Fruit fly (Drosophila melanogaster) whole organism, embryonic: Measurements from ENCODE around the gene Desat1.

Experiments
- CG10431 ChIP-seq: fragments of 200-800 bp; sonication (Bioruptor generic); optimal IDR thresholded peaks from 3 replicates; lab custom pipeline; 2018; ENCODE audit warnings: missing biosample characterization, mild to moderate bottlenecking, missing genetic modification characterization
- CG10462 ChIP-seq: fragments of 200-800 bp; sonication (Bioruptor generic); optimal IDR thresholded peaks from 2 replicates; lab custom pipeline; 2016; ENCODE audit warnings: missing biosample characterization, missing genetic modification characterization
- CG10654 ChIP-seq: fragments of 200-800 bp; sonication (Bioruptor generic); optimal IDR thresholded peaks from 2 replicates; lab custom pipeline; 2016; ENCODE audit warnings: missing biosample characterization, missing genetic modification characterization
- CG10979 ChIP-seq: fragments of 200-800 bp; sonication (Bioruptor generic); optimal IDR thresholded peaks from 2 replicates; lab custom pipeline; 2018; ENCODE audit warnings: missing biosample characterization, mild to moderate bottlenecking, missing genetic modification characterization, moderate library complexity
- CG12104 ChIP-seq: fragments of 200-800 bp; sonication (Bioruptor generic); optimal IDR thresholded peaks from 3 replicates; lab custom pipeline; 2016; ENCODE audit warnings: missing biosample characterization, missing genetic modification characterization
- CG12155 ChIP-seq: fragments of 200-800 bp; sonication (Bioruptor generic); optimal IDR thresholded peaks from 3 replicates; lab custom pipeline; 2016; ENCODE audit warnings: missing biosample characterization, missing genetic modification characterization
- CG14710 ChIP-seq: fragments of 200-800 bp; sonication (Bioruptor generic); optimal IDR thresholded peaks from 3 replicates; lab custom pipeline; 2019; ENCODE audit warnings: missing biosample characterization, mild to moderate bottlenecking, missing genetic modification characterization, moderate library complexity
- CG15073 ChIP-seq: fragments of 200-800 bp; sonication (Bioruptor generic); optimal IDR thresholded peaks from 2 replicates; lab custom pipeline; 2016; ENCODE audit warnings: missing biosample characterization, missing genetic modification characterization
- CG1602 ChIP-seq: fragments of 200-800 bp; sonication (Bioruptor generic); optimal IDR thresholded peaks from 3 replicates; lab custom pipeline; 2016; ENCODE audit warnings: missing biosample characterization, missing genetic modification characterization
- CG17385 ChIP-seq: fragments of 200-800 bp; sonication (Bioruptor generic); optimal IDR thresholded peaks from 3 replicates; lab custom pipeline; 2018; ENCODE audit warnings: missing biosample characterization, mild to moderate bottlenecking, missing genetic modification characterization
- CG17612 ChIP-seq: fragments of 200-800 bp; sonication (Bioruptor generic); IDR thresholded peaks from 2 replicates; pipeline ENCODE4 v1.3.6; 2022; ENCODE audit warnings: missing biosample characterization, missing genetic modification characterization
- CG18011 ChIP-seq: fragments of 200-800 bp; sonication (Bioruptor generic); optimal IDR thresholded peaks from 2 replicates; lab custom pipeline; 2017; ENCODE audit warnings: missing biosample characterization, missing genetic modification characterization, mild to moderate bottlenecking, moderate library complexity, missing genotype
- CG18764 ChIP-seq: fragments of 200-800 bp; sonication (Bioruptor generic); optimal IDR thresholded peaks from 3 replicates; lab custom pipeline; 2016; ENCODE audit warnings: missing biosample characterization, missing genetic modification characterization
- CG2129 ChIP-seq: fragments of 200-800 bp; sonication (Bioruptor generic); IDR thresholded peaks from 2 replicates; pipeline ENCODE4 v1.3.6; 2022; ENCODE audit warnings: missing biosample characterization, missing genetic modification characterization; ENCODE audit not compliant: partially characterized antibody
- CG32772 ChIP-seq: fragments of 200-800 bp; sonication (Bioruptor generic); IDR thresholded peaks from 2 replicates; pipeline ENCODE4 v1.3.6; 2022; ENCODE audit warnings: missing biosample characterization, missing genetic modification characterization
- CG4730 ChIP-seq: fragments of 200-800 bp; sonication (Bioruptor generic); IDR thresholded peaks from 2 replicates; pipeline ENCODE4 v1.3.6; 2022; ENCODE audit warnings: missing biosample characterization, missing genetic modification characterization
- CG4854 ChIP-seq: fragments of 200-800 bp; sonication (Bioruptor generic); optimal IDR thresholded peaks from 2 replicates; lab custom pipeline; 2016; ENCODE audit warnings: missing biosample characterization, missing genetic modification characterization, inconsistent platforms
- CG6813 ChIP-seq: fragments of 200-800 bp; sonication (Bioruptor generic); optimal IDR thresholded peaks from 2 replicates; lab custom pipeline; 2017; ENCODE audit warnings: missing biosample characterization, missing genetic modification characterization, mild to moderate bottlenecking, moderate library complexity, missing genetic modification reagents
- CG7745 ChIP-seq: fragments of 200-800 bp; sonication (Bioruptor generic); optimal IDR thresholded peaks from 2 replicates; lab custom pipeline; 2018; ENCODE audit warnings: missing biosample characterization, mild to moderate bottlenecking, missing genetic modification characterization, moderate library complexity
- CG7839 ChIP-seq: fragments of 200-800 bp; sonication (Bioruptor generic); optimal IDR thresholded peaks from 3 replicates; lab custom pipeline; 2018; ENCODE audit warnings: missing biosample characterization, mild to moderate bottlenecking, missing genetic modification characterization, moderate library complexity
- CG7987 ChIP-seq: fragments of 200-800 bp; sonication (Bioruptor generic); optimal IDR thresholded peaks from 2 replicates; lab custom pipeline; 2018; ENCODE audit warnings: missing biosample characterization, mild to moderate bottlenecking, missing genetic modification characterization, moderate library complexity
- CG8359 ChIP-seq: fragments of 200-800 bp; sonication (Bioruptor generic); optimal IDR thresholded peaks from 2 replicates; lab custom pipeline; 2017; ENCODE audit warnings: missing biosample characterization, mild to moderate bottlenecking, missing genetic modification characterization, borderline replicate concordance
- Chrac-16 ChIP-seq: fragments of 200-800 bp; sonication (Bioruptor generic); optimal IDR thresholded peaks from 3 replicates; lab custom pipeline; 2016; ENCODE audit warnings: missing biosample characterization, missing genetic modification characterization
- CrebB ChIP-seq: fragments of 200-800 bp; sonication (Bioruptor generic); optimal IDR thresholded peaks from 3 replicates; lab custom pipeline; 2018; ENCODE audit warnings: missing biosample characterization, mild to moderate bottlenecking, missing genetic modification characterization
- Doc3 ChIP-seq: fragments of 200-800 bp; sonication (Bioruptor generic); IDR thresholded peaks from 3 replicates; pipeline ENCODE4 v1.3.6; 2022; ENCODE audit warnings: missing biosample characterization, missing genetic modification characterization; ENCODE audit not compliant: partially characterized antibody
- Drgx ChIP-seq: fragments of 200-800 bp; sonication (Bioruptor generic); IDR thresholded peaks from 2 replicates; pipeline ENCODE4 v1.3.6; 2022; ENCODE audit warnings: missing biosample characterization, missing genetic modification characterization
- E2f2 ChIP-seq: fragments of 200-800 bp; sonication (Bioruptor generic); IDR thresholded peaks from 2 replicates; pipeline ENCODE4 v1.3.6; 2022; ENCODE audit warnings: missing biosample characterization, missing genetic modification characterization
- Ets97D ChIP-seq: fragments of 200-800 bp; sonication (Bioruptor generic); optimal IDR thresholded peaks from 3 replicates; lab custom pipeline; 2016; ENCODE audit warnings: missing biosample characterization, missing genetic modification characterization
- Hr3 ChIP-seq: fragments of 200-800 bp; sonication (Bioruptor generic); optimal IDR thresholded peaks from 3 replicates; lab custom pipeline; 2016; ENCODE audit warnings: missing biosample characterization, missing genetic modification characterization
- Kr ChIP-seq: fragments of 200-800 bp; sonication (Bioruptor generic); optimal IDR thresholded peaks from 2 replicates; lab custom pipeline; 2017; ENCODE audit warnings: missing biosample characterization, mild to moderate bottlenecking, missing genetic modification characterization
- NC2β ChIP-seq: fragments of 200-800 bp; sonication (Bioruptor generic); optimal IDR thresholded peaks from 2 replicates; lab custom pipeline; 2016; ENCODE audit warnings: missing biosample characterization, missing genetic modification characterization
- Side ChIP-seq: fragments of 200-800 bp; sonication (Bioruptor generic); optimal IDR thresholded peaks from 2 replicates; lab custom pipeline; 2016; ENCODE audit warnings: missing biosample characterization, missing genetic modification characterization
- Sox102F ChIP-seq: fragments of 200-800 bp; sonication (Bioruptor generic); optimal IDR thresholded peaks from 2 replicates; lab custom pipeline; 2018; ENCODE audit warnings: missing biosample characterization, mild to moderate bottlenecking, missing genetic modification characterization, moderate library complexity
- Vsx1 ChIP-seq: fragments of 200-800 bp; sonication (Bioruptor generic); optimal IDR thresholded peaks from 2 replicates; lab custom pipeline; 2017; ENCODE audit warnings: missing biosample characterization, mild to moderate bottlenecking, missing genetic modification characterization, missing genetic modification reagents
- bsh ChIP-seq, 2 experiments: fragments of 200-800 bp; sonication (Bioruptor generic); optimal IDR thresholded peaks; 2 replicates each; lab custom pipeline; 2017 to 2018; ENCODE audit warnings: mild to moderate bottlenecking in 2 of 2, missing biosample characterization in 2 of 2, missing genetic modification characterization in 2 of 2, moderate library complexity in 1 of 2
- chif ChIP-seq, 2 experiments: fragments of 200-800 bp; sonication (Bioruptor generic); optimal IDR thresholded peaks; 3 replicates each; lab custom pipeline; 2016; ENCODE audit warnings: missing biosample characterization in 2 of 2, missing genetic modification characterization in 2 of 2
- chn ChIP-seq: fragments of 200-800 bp; sonication (Bioruptor generic); optimal IDR thresholded peaks from 2 replicates; lab custom pipeline; 2016; ENCODE audit warnings: missing biosample characterization, missing genetic modification characterization
- ci ChIP-seq: fragments of 200-800 bp; sonication (Bioruptor generic); IDR thresholded peaks from 3 replicates; pipeline ENCODE4 v1.3.6; 2022; ENCODE audit warnings: missing biosample characterization, missing genetic modification characterization
- gsb-n ChIP-seq: fragments of 200-800 bp; sonication (Bioruptor generic); optimal IDR thresholded peaks from 3 replicates; lab custom pipeline; 2018; ENCODE audit warnings: missing biosample characterization, mild to moderate bottlenecking, missing genetic modification characterization
- nerfin-1 ChIP-seq: fragments of 200-800 bp; sonication (Bioruptor generic); optimal IDR thresholded peaks from 3 replicates; lab custom pipeline; 2019; ENCODE audit warnings: missing biosample characterization, mild to moderate bottlenecking, missing genetic modification characterization, moderate library complexity
- nom ChIP-seq: fragments of 200-800 bp; sonication (Bioruptor generic); optimal IDR thresholded peaks from 2 replicates; lab custom pipeline; 2017; ENCODE audit warnings: missing biosample characterization, missing genetic modification characterization, mild to moderate bottlenecking, moderate library complexity, missing genetic modification reagents
- sens ChIP-seq: fragments of 200-800 bp; sonication (Bioruptor generic); peaks from one replicate; lab custom pipeline; 2016; ENCODE audit warnings: missing biosample characterization, missing genetic modification characterization
- sens-2 ChIP-seq: fragments of 200-800 bp; sonication (Bioruptor generic); IDR thresholded peaks from 2 replicates; pipeline ENCODE4 v1.3.6; 2022; ENCODE audit warnings: missing biosample characterization, missing genetic modification characterization
- sim ChIP-seq: fragments of 200-800 bp; sonication (Bioruptor generic); IDR thresholded peaks from 2 replicates; pipeline ENCODE4 v1.3.6; 2022; ENCODE audit warnings: missing biosample characterization, missing genetic modification characterization
- sima ChIP-seq: fragments of 200-800 bp; sonication (Bioruptor generic); optimal IDR thresholded peaks from 2 replicates; lab custom pipeline; 2016; ENCODE audit warnings: missing biosample characterization, missing genetic modification characterization
- slou ChIP-seq: fragments of 200-800 bp; sonication (Bioruptor generic); optimal IDR thresholded peaks from 3 replicates; lab custom pipeline; 2016; ENCODE audit warnings: missing biosample characterization, missing genetic modification characterization
- stwl ChIP-seq: fragments of 200-800 bp; sonication (Bioruptor generic); optimal IDR thresholded peaks from 3 replicates; lab custom pipeline; 2018; ENCODE audit warnings: missing biosample characterization, mild to moderate bottlenecking, missing genetic modification characterization, moderate library complexity
- sug ChIP-seq: fragments of 200-800 bp; optimal IDR thresholded peaks from 2 replicates; lab custom pipeline; 2019; ENCODE audit warnings: missing biosample characterization, mild to moderate bottlenecking, missing genetic modification characterization, moderate library complexity
- trem ChIP-seq: fragments of 200-800 bp; optimal IDR thresholded peaks from 3 replicates; lab custom pipeline; 2019; ENCODE audit warnings: missing biosample characterization, mild to moderate bottlenecking, missing genetic modification characterization, moderate library complexity
- zfh2 ChIP-seq: fragments of 200-800 bp; sonication (Bioruptor generic); optimal IDR thresholded peaks from 2 replicates; lab custom pipeline; 2016; ENCODE audit warnings: missing biosample characterization, missing genetic modification characterization

Desat1 gene

DNA sequence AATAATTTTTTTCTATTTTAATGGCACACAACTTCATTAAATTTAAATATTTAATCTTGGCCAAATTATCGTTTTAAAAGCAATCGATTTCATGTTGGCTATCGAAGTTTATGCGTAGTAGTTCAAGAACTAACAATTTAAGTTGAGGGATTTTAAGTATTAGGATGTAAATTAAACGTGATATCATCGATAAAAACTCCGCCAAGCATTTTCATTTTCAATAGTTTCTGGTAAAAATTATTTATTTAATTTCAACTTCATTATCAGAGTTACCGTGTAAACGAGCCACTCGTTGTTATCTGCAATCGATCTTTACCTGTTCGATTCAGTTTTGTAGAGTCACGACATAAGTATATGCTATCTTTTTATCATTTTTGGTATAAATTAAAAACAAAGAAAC, 36.5 kb upstream of the Desat1 start (continued):
- TF ChIP-seq CrebB (tag; lab: Kevin White, UChicago) (peak; percentile 98), Sox102F (peak; percentile 98), gsb-n (tag; lab: Kevin White, UChicago) (peak; percentile 98), ci (GFP tag; lab: Robert Waterston, UW) (peak; percentile 99), Ets97D (GFP tag; lab: Kevin White, UChicago) (peak; percentile 90), CG18011 (peak; percentile 84), sima (peak; percentile 91), CG10979 (peak; percentile 99), CG6813 (peak; percentile 99), CG17385 (GFP tag; lab: Kevin White, UChicago) (peak; percentile 96), bsh (GFP tag; optimal IDR thresholded peaks at IDR 0.05; lab: Kevin White, UChicago) (peak; percentile 79 to 99), slou (GFP tag; lab: Kevin White, UChicago) (peak; percentile 86), chif (GFP tag; optimal IDR thresholded peaks at IDR 0.05; lab: Kevin White, UChicago) (peak; percentile 95 to 99), CG14710 (tag; lab: Kevin White, UChicago) (peak; percentile 98), nerfin-1 (tag; lab: Kevin White, UChicago) (peak; percentile 98), Doc3 (0 out of 3 replicates have a peak, but pooled peaks have one; percentile 44), sug (peak; percentile 97), CG10462 (GFP tag; lab: Kevin White, UChicago) (peak; percentile 93), Hr3 (GFP tag; lab: Kevin White, UChicago) (peak; percentile 91), CG12104 (peak; percentile 98), NC2β (peak; percentile 99), CG4854 (GFP tag; lab: Kevin White, UChicago) (peak; percentile 99), CG7987 (peak; percentile 96), CG8359 (peak; percentile 92), sens-2 (GFP tag; lab: Robert Waterston, UW) (peak; percentile 97), Side (GFP tag; lab: Kevin White, UChicago) (peak; percentile 92), chn (GFP tag; lab: Kevin White, UChicago) (peak; percentile 95), Drgx (peak; percentile 93), Chrac-16 (peak; percentile 94), CG1602 (GFP tag; lab: Kevin White, UChicago) (peak; percentile 96), CG12155 (GFP tag; lab: Kevin White, UChicago) (peak; percentile 96), sens (GFP tag; lab: Kevin White, UChicago) (peak; percentile 99), CG32772 (peak; percentile 88), CG4730 (GFP tag; lab: Robert Waterston, UW) (peak; percentile 86), zfh2 (peak; percentile 87), E2f2 (peak; percentile 85), Kr (GFP tag; lab: Kevin White, UChicago) (peak; percentile 36), CG15073 (GFP tag; lab: Kevin White, UChicago) (peak; percentile 76), CG10431 (GFP tag; lab: Kevin White, UChicago) (peak; percentile 93), CG18764 (GFP tag; lab: Kevin White, UChicago) (peak; percentile 94), Vsx1 (peak; percentile 92), CG2129 (GFP tag; lab: Robert Waterston, UW) (no peak), CG7745 (tag; lab: Kevin White, UChicago) (peak; percentile 92), nom (GFP tag; lab: Kevin White, UChicago) (peak; percentile 99), stwl (tag; lab: Kevin White, UChicago) (peak; percentile 99), trem (tag; lab: Kevin White, UChicago) (peak; percentile 98), CG17612 (GFP tag; lab: Robert Waterston, UW) (peak; percentile 79), CG7839 (tag; lab: Kevin White, UChicago) (peak; percentile 99), sim (GFP tag; lab: Robert Waterston, UW) (peak; percentile 98), CG10654 (peak; percentile 97)
